Comparison of ENCODE assay signal across 8 worm cellular contexts in the genomic region with DNA sequence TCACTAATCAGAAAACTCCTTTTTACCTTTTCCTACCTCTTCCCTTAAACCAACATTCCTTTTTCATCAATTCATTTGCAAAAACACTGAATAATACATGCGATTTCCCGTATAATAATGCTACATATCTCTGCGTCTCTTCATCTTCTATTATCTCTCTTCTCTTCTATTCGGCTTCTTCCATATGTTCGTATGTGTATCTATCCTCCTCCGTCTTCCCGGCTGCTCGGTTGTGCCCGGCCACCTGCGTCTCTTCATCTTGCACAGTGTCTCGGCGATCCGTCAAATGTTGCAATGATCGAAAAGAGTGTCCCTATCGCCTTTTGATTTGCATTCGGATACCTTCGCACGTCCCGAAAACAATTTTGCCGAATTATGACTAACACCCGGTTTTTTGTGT.
TF ChIP-seq lines count a peak whose summit lies in the region.

No protein-coding gene starts in this region.

TF ChIP-seq in whole organism, L1 larva, 84 proteins besides CTCF, POLR2A, EP300 and RAD21:
- TF ChIP-seq dsc-1 (tag; optimal IDR thresholded peaks at IDR 0.05; lab: Kevin White, UChicago) (peak; percentile 72), rnt-1 (tag; optimal IDR thresholded peaks at IDR 0.05; lab: Kevin White, UChicago) (peak; percentile 16), ceh-63 (GFP tag; optimal IDR thresholded peaks at IDR 0.05; lab: Kevin White, UChicago) (no peak), lin-14 (GFP tag; optimal IDR thresholded peaks at IDR 0.05; lab: Kevin White, UChicago) (peak; percentile 39), ztf-11 (tag; optimal IDR thresholded peaks at IDR 0.05; lab: Kevin White, UChicago) (peak in 1 of 2 experiments; percentile 26)

TF ChIP-seq in whole organism, L2 larva, 48 proteins besides CTCF, POLR2A, EP300 and RAD21:
- TF ChIP-seq unc-55 (GFP tag; optimal IDR thresholded peaks at IDR 0.05; lab: Kevin White, UChicago) (peak; percentile 59), zag-1 (tag; optimal IDR thresholded peaks at IDR 0.05; lab: Kevin White, UChicago) (no peak)

TF ChIP-seq in whole organism, L3 larva, 47 proteins besides CTCF, POLR2A, EP300 and RAD21:
- TF ChIP-seq aly-2 (tag; optimal IDR thresholded peaks at IDR 0.05; lab: Kevin White, UChicago) (no peak), hmg-11 (tag; optimal IDR thresholded peaks at IDR 0.05; lab: Kevin White, UChicago) (peak; percentile 16)

TF ChIP-seq in whole organism, L4 larva, 104 proteins besides CTCF, POLR2A, EP300 and RAD21:
- TF ChIP-seq aha-1 (tag; lab: Kevin White, UChicago): peak; percentile 32
- TF ChIP-seq hlh-11 (tag; optimal IDR thresholded peaks at IDR 0.05; lab: Kevin White, UChicago): peak; percentile 20
- TF ChIP-seq ama-1 (optimal IDR thresholded peaks at IDR 0.05; lab: Kevin White, UChicago): no peak

TF ChIP-seq in whole organism, early embryonic, 17 proteins besides CTCF, POLR2A, EP300 and RAD21:
- TF ChIP-seq hmg-4 (GFP tag; optimal IDR thresholded peaks at IDR 0.05; lab: Kevin White, UChicago) (peak; percentile 34), ceh-36 (tag; optimal IDR thresholded peaks at IDR 0.05; lab: Kevin White, UChicago) (no peak)

TF ChIP-seq in whole organism, late embryonic, 69 proteins besides CTCF, POLR2A, EP300 and RAD21:
- TF ChIP-seq hlh-8 (tag; optimal IDR thresholded peaks at IDR 0.05; lab: Kevin White, UChicago) (peak; percentile 74), zip-5 (tag; optimal IDR thresholded peaks at IDR 0.05; lab: Kevin White, UChicago) (no peak), ceh-18 (tag; optimal IDR thresholded peaks at IDR 0.05; lab: Kevin White, UChicago) (peak; percentile 3), pag-3 (tag; optimal IDR thresholded peaks at IDR 0.05; lab: Kevin White, UChicago; ENCODE audit: borderline replicate concordance) (no peak), pha-2 (tag; optimal IDR thresholded peaks at IDR 0.05; lab: Kevin White, UChicago) (peak; percentile 8), nfya-1 (tag; optimal IDR thresholded peaks at IDR 0.05; lab: Kevin White, UChicago) (peak; percentile 6), ceh-31 (tag; optimal IDR thresholded peaks at IDR 0.05; lab: Kevin White, UChicago) (peak; percentile 1), ceh-34 (tag; optimal IDR thresholded peaks at IDR 0.05; lab: Kevin White, UChicago) (peak; percentile 64)

TF ChIP-seq in whole organism, mixed stage, embryonic, 35 proteins besides CTCF, POLR2A, EP300 and RAD21:
- TF ChIP-seq ham-2 (GFP tag; optimal IDR thresholded peaks at IDR 0.05; lab: Kevin White, UChicago) (peak; percentile 3), unc-62 (GFP tag; optimal IDR thresholded peaks at IDR 0.05; lab: Kevin White, UChicago) (peak; percentile 23), zip-8 (tag; optimal IDR thresholded peaks at IDR 0.05; lab: Kevin White, UChicago) (no peak), nhr-237 (tag; optimal IDR thresholded peaks at IDR 0.05; lab: Kevin White, UChicago) (no peak), unc-120 (tag; optimal IDR thresholded peaks at IDR 0.05; lab: Kevin White, UChicago; ENCODE audit: poor library complexity, severe bottlenecking) (peak; percentile 82), mls-2 (tag; optimal IDR thresholded peaks at IDR 0.05; lab: Kevin White, UChicago) (peak; percentile 45), elt-3 (tag; optimal IDR thresholded peaks at IDR 0.05; lab: Kevin White, UChicago) (no peak), mep-1 (tag; optimal IDR thresholded peaks at IDR 0.05; lab: Kevin White, UChicago) (no peak), ces-1 (GFP tag; optimal IDR thresholded peaks at IDR 0.05; lab: Kevin White, UChicago) (peak; percentile 38), sem-2 (GFP tag; optimal IDR thresholded peaks at IDR 0.05; lab: Kevin White, UChicago) (no peak), lsy-2 (tag; optimal IDR thresholded peaks at IDR 0.05; lab: Kevin White, UChicago) (peak; percentile 4), nhr-2 (tag; optimal IDR thresholded peaks at IDR 0.05; lab: Kevin White, UChicago) (peak; percentile 51)

TF ChIP-seq in whole organism, young adult, 124 proteins besides CTCF, POLR2A, EP300 and RAD21:
- 0 out of 2 replicates have a peak, but pooled peaks have one; percentile 16 for TF ChIP-seq zfh-2 (GFP tag; conservative IDR thresholded peaks at IDR 0.05; lab: Robert Waterston, UW)
- peak; percentile 88 for TF ChIP-seq hmg-1.2 (GFP tag; IDR thresholded peaks at IDR 0.05; lab: Robert Waterston, UW)
- TF ChIP-seq nfyb-1 (GFP tag; IDR thresholded peaks at IDR 0.05; lab: Robert Waterston, UW): no peak
